Worm (Caenorhabditis elegans) whole organism, L1 larva: Measurements from ENCODE around the gene Y45F3A.8.

Experiments used
- ama-1 ChIP-seq: fragments of 150-350 bp; optimal IDR thresholded peaks from 2 replicates; lab custom pipeline; 2014
- ces-1 ChIP-seq: fragments of 150-350 bp; optimal IDR thresholded peaks from 2 replicates; lab custom pipeline; 2014; ENCODE audit warnings: missing biosample characterization, missing genetic modification reagents, missing genetic modification characterization
- elt-2 ChIP-seq: sonication (generic microtip); optimal IDR thresholded peaks from 2 replicates; lab custom pipeline; 2016; ENCODE audit warnings: missing genetic modification characterization, mild to moderate bottlenecking, inconsistent platforms, missing compliant biosample characterization, missing genetic modification reagents
- nhr-90 ChIP-seq: sonication (generic microtip); optimal IDR thresholded peaks from 2 replicates; lab custom pipeline; 2016; ENCODE audit warnings: mild to moderate bottlenecking, missing genetic modification characterization, missing compliant biosample characterization; ENCODE audit not compliant: poor library complexity

ce11 chrIII:10596387-10596786, 3.8 kb upstream of the Y45F3A.8 start, which contains the start of gene Y39A1A.3:
- TF ChIP-seq elt-2 (no peak), ama-1 (lab: Kevin White, UChicago) (no peak), ces-1 (no peak), nhr-90 (tag; lab: Kevin White, UChicago) (no peak)
